Worm (Caenorhabditis elegans): Measurements from ENCODE around the gene lys-8.

The lys-8 gene

ce11 chrII:5578714-5579113 is 7.3 kb upstream of the lys-8 start:
- TF ChIP-seq madf-6 (GFP tag; IDR thresholded peaks at IDR 0.05) (no peak), zfh-2 (GFP tag; conservative IDR thresholded peaks at IDR 0.05) (peak; percentile 74; the same call in 1 of the 2 replicates), egrh-3 (GFP tag; IDR thresholded peaks at IDR 0.05) (peak; percentile 76)

DNA sequence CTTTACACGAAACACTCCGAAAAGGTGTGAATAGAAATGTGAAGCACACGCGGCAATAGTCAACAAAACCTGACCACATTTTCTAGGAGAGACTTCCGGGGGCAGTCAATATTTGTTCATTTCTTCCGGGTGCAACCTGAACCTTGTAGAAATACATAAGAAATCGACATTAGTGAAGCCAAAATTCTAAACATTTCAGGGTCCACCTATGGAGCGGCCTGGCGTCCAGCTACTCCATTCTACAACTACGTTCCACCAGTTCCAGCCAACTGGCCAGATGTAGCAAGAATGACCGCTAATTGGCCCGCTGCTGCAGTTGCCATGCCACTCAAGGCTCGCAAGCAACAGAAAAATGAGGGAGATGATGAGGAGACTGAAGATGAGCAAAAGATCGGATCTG is 6.7 kb upstream of the lys-8 start:
- 0 out of 2 replicates have a peak, but pooled peaks have one; percentile 56 for TF ChIP-seq bed-1 (GFP tag; IDR thresholded peaks at IDR 0.05)
- no peak for TF ChIP-seq T07F8.4 (tag; optimal IDR thresholded peaks at IDR 0.05)

ce11 chrII:5582309-5582708 is 3.7 kb upstream of the lys-8 start, which contains the start of gene T25E4.2:
Gene T25E4.2, minus strand, starts transcription at chrII:5582409.
- no peak for TF ChIP-seq nfya-2 (GFP tag; IDR thresholded peaks at IDR 0.05)
- TF ChIP-seq B0035.1 (tag; optimal IDR thresholded peaks at IDR 0.05): no peak
- TF ChIP-seq rec-8 (tag; optimal IDR thresholded peaks at IDR 0.05): no peak
- TF ChIP-seq C17E4.6 (GFP tag; IDR thresholded peaks at IDR 0.05): no peak
- TF ChIP-seq lin-40 (tag; optimal IDR thresholded peaks at IDR 0.05): no peak
- TF ChIP-seq bed-1 (GFP tag; IDR thresholded peaks at IDR 0.05): no peak
- no peak for TF ChIP-seq hmg-20 (GFP tag; IDR thresholded peaks at IDR 0.05)
- TF ChIP-seq efl-1 (GFP tag; optimal IDR thresholded peaks at IDR 0.05): no peak
- TF ChIP-seq F39B2.1 (GFP tag; IDR thresholded peaks at IDR 0.05): no peak
- TF ChIP-seq snpc-1.1 (tag; optimal IDR thresholded peaks at IDR 0.05; ENCODE audit: insufficient read depth): no peak
- no peak for TF ChIP-seq ztf-26 (tag; optimal IDR thresholded peaks at IDR 0.05)
- TF ChIP-seq chd-7 (tag; optimal IDR thresholded peaks at IDR 0.05): no peak
- no peak for TF ChIP-seq hlh-12 (tag; optimal IDR thresholded peaks at IDR 0.05)

ce11 chrII:5587794-5588193 is 1.8 kb downstream of the lys-8 start:
- TF ChIP-seq F33H1.4 (GFP tag; IDR thresholded peaks at IDR 0.05) (no peak), C06A6.2 (GFP tag; conservative IDR thresholded peaks at IDR 0.05) (no peak), ceh-100 (GFP tag; IDR thresholded peaks at IDR 0.05) (no peak), B0336.3 (GFP tag; IDR thresholded peaks at IDR 0.05) (no peak), cebp-1 (GFP tag; IDR thresholded peaks at IDR 0.05) (no peak), cebp-1 (tag; optimal IDR thresholded peaks at IDR 0.05) (no peak), fkh-3 (tag; optimal IDR thresholded peaks at IDR 0.05) (no peak), mcd-1 (GFP tag; IDR thresholded peaks at IDR 0.05) (no peak), ceh-58 (GFP tag; IDR thresholded peaks at IDR 0.05) (no peak), ztf-25 (GFP tag; IDR thresholded peaks at IDR 0.05) (no peak), ama-1 (optimal IDR thresholded peaks at IDR 0.05) (no peak), ama-1 (GFP tag; optimal IDR thresholded peaks at IDR 0.05) (no peak)

ce11 chrII:5589690-5590089 is 3.7 kb downstream of the lys-8 start, which contains the start of gene C17G10.13:
Gene C17G10.13, minus strand, starts transcription at chrII:5589790.
- no peak for TF ChIP-seq K12H6.12 (tag; optimal IDR thresholded peaks at IDR 0.05)
- TF ChIP-seq D2030.7 (GFP tag; IDR thresholded peaks at IDR 0.05): no peak
- TF ChIP-seq let-607 (tag; optimal IDR thresholded peaks at IDR 0.05): no peak
- no peak for TF ChIP-seq nfya-1 (tag; optimal IDR thresholded peaks at IDR 0.05; ENCODE audit: borderline replicate concordance, insufficient read depth)
- TF ChIP-seq unc-62 (GFP tag; optimal IDR thresholded peaks at IDR 0.05): no peak
- TF ChIP-seq lir-1 (GFP tag; conservative IDR thresholded peaks at IDR 0.05): no peak
- TF ChIP-seq madf-10 (tag; optimal IDR thresholded peaks at IDR 0.05): no peak
- TF ChIP-seq nhr-120 (GFP tag; IDR thresholded peaks at IDR 0.05): no peak
- TF ChIP-seq B0261.1 (tag; optimal IDR thresholded peaks at IDR 0.05): no peak
- TF ChIP-seq F55B11.4 (tag; optimal IDR thresholded peaks at IDR 0.05; ENCODE audit: borderline replicate concordance, insufficient read depth): no peak
- TF ChIP-seq bed-1 (GFP tag; IDR thresholded peaks at IDR 0.05): no peak
- no peak for TF ChIP-seq F33H1.4 (GFP tag; IDR thresholded peaks at IDR 0.05)
- TF ChIP-seq F23B12.7 (tag; optimal IDR thresholded peaks at IDR 0.05; ENCODE audit: insufficient read depth): no peak
- no peak for TF ChIP-seq attf-6 (GFP tag; IDR thresholded peaks at IDR 0.05)
- no peak for TF ChIP-seq sea-2 (GFP tag; IDR thresholded peaks at IDR 0.05)
- TF ChIP-seq C06A6.2 (GFP tag; conservative IDR thresholded peaks at IDR 0.05): no peak
- no peak for TF ChIP-seq snpc-4 (GFP tag; optimal IDR thresholded peaks at IDR 0.05)
- TF ChIP-seq snpc-4 (tag; optimal IDR thresholded peaks at IDR 0.05): no peak
